Fruit fly (Drosophila melanogaster) S2 (cell line): ENCODE data around the gene CG14086.

Experiments used
- CG8478 ChIP-seq: fragments of >200 bp; optimal IDR thresholded peaks from 2 replicates; lab custom pipeline; 2018
- CTCF ChIP-seq, 2 experiments: fragments of >200 bp; optimal IDR thresholded peaks; 2 replicates each; lab custom pipeline; 2018

DNA sequence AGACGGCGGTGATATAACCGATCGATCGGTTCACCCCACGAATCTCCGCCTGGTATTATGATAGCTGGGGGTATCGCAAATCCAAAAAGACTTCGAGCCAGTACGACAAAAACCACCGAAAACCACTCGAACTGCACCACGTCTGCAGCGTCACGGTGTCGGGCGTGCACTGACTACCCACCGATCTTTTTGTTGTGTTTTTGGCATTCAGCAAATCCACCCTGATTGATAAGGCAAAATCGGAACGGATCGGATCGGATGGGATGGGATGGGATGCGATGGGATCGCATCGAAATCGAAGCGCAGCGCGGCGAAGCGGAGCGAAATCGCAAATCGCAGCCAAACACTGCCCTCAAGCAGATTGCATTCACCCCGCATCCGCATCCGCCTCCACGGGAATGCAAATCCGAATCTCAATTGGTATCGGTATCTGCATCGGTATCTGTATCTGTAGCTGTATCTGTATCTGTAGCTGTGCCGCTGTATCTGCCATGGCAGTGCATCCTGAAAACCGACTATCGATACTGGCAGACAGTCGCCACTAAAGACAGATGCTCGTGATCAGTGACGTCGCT lies 12.9 kb downstream of the CG14086 start:
- no peak for TF ChIP-seq CTCF (optimal IDR thresholded peaks at IDR 0.05; lab: Kevin White, UChicago)
- no peak for TF ChIP-seq CG8478 (lab: Kevin White, UChicago)
